Fruit fly (Drosophila melanogaster) whole organism, embryonic: Measurements from ENCODE around the gene CG7298.

ENCODE experiments used
- CG2889 ChIP-seq: fragments of 200-800 bp; sonication (Bioruptor generic); IDR thresholded peaks from 3 replicates; pipeline ENCODE4 v1.3.6; 2022; ENCODE audit warnings: missing biosample characterization, missing genetic modification characterization
- CG31441 ChIP-seq: fragments of 200-800 bp; sonication (Bioruptor generic); IDR thresholded peaks from 2 replicates; pipeline ENCODE4 v1.3.6; 2022; ENCODE audit warnings: missing biosample characterization, missing genetic modification characterization
- CG4404 ChIP-seq: fragments of 200-800 bp; sonication (Bioruptor generic); IDR thresholded peaks from 2 replicates; pipeline ENCODE4 v1.3.6; 2022; ENCODE audit warnings: missing biosample characterization, missing genetic modification characterization
- Ptx1 ChIP-seq: fragments of 200-800 bp; sonication (Bioruptor generic); IDR thresholded peaks from 2 replicates; pipeline ENCODE4 v1.3.6; 2022; ENCODE audit warnings: missing biosample characterization, missing genetic modification characterization
- jing ChIP-seq: fragments of 200-800 bp; sonication (Bioruptor generic); optimal IDR thresholded peaks from 2 replicates; lab custom pipeline; 2018; ENCODE audit warnings: missing biosample characterization, mild to moderate bottlenecking, missing genetic modification characterization
- mirr ChIP-seq: fragments of 200-800 bp; sonication (Bioruptor generic); optimal IDR thresholded peaks from 3 replicates; lab custom pipeline; 2018; ENCODE audit warnings: missing biosample characterization, mild to moderate bottlenecking, missing genetic modification characterization

DNA sequence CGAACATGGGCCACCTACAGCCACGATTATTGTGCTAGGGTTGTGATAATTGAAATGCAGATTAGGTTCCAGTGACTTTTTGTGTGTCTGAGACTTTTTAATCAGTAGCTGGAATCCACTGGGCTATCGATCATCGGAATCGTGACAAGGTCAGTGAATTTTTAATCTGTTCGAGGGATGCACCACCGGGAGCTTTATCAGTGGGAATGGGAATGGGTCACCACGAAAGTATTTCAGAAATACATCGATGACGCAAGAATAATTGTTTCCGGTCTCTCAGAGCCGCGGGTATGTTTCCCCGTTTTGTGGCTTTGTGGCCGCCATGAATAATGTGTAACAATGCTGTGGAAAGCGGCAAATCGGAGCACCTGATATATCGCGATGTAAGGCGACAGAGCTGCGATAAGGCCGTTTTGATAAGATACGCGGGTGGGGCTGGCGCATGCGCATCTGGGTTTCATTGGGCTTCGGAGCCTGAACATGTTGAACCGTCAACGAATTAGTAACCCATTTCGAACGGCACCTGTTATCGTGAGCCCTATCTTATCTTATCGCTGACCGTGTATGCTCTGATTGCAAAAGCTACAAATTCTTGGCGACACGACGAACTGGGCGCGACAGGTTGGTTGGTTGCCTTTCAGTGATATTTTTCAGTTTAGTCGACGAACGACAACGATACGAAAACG is 15.5 kb downstream of the CG7298 start, which contains the start of gene Ssk:
- TF ChIP-seq CG4404 (GFP tag; lab: Robert Waterston, UW) (no peak), jing (GFP tag; lab: Kevin White, UChicago) (no peak), CG2889 (GFP tag; lab: Robert Waterston, UW) (no peak), Ptx1 (GFP tag; lab: Robert Waterston, UW) (no peak), mirr (peak; percentile 82), CG31441 (GFP tag; lab: Robert Waterston, UW) (no peak)
